Worm (Caenorhabditis elegans): ENCODE measurements around the gene F46F5.5.

The F46F5.5 gene

ce11 chrII:808457-808856 lies 4.4 kb downstream of the F46F5.5 start, which contains the start of gene F46F5.11:
Gene F46F5.11, plus strand, starts transcription at chrII:808757.
- no peak for TF ChIP-seq him-1 (tag; optimal IDR thresholded peaks at IDR 0.05)
- no peak for TF ChIP-seq dao-5 (tag; optimal IDR thresholded peaks at IDR 0.05)
- TF ChIP-seq W03F9.2 (tag; optimal IDR thresholded peaks at IDR 0.05), result no peak

DNA sequence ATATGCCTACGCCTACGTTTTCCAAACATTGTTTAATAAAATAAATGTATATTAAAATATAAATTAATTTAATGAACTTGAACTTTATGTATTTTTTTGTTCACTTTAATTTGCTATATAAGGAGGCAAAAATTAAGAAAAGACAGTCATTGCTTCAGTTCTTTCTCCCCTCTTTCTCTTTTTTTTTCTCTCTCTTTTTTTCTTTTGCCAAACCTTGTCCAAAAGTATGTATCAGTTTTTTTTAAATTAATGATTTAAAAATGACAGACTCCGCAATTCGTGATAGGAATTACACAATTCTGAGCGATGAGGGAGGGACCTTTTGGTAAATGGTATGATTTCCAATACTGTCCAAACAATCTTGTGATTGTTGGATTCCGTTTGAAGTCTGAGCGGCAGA lies 9.8 kb downstream of the F46F5.5 start, which contains the start of gene F46F5.13:
Gene F46F5.13, plus strand, starts transcription at position 301 of the 400 bp plus-strand sequence.
- TF ChIP-seq W03F9.2 (tag; optimal IDR thresholded peaks at IDR 0.05) (no peak), him-1 (tag; optimal IDR thresholded peaks at IDR 0.05) (no peak), dao-5 (tag; optimal IDR thresholded peaks at IDR 0.05) (no peak)

ce11 chrII:799700-800099 lies 13.1 kb downstream of the F46F5.5 start, which contains the start of gene F46F5.14:
Gene F46F5.14, plus strand, starts transcription at chrII:800000.
- TF ChIP-seq him-1 (tag; optimal IDR thresholded peaks at IDR 0.05), result no peak

DNA sequence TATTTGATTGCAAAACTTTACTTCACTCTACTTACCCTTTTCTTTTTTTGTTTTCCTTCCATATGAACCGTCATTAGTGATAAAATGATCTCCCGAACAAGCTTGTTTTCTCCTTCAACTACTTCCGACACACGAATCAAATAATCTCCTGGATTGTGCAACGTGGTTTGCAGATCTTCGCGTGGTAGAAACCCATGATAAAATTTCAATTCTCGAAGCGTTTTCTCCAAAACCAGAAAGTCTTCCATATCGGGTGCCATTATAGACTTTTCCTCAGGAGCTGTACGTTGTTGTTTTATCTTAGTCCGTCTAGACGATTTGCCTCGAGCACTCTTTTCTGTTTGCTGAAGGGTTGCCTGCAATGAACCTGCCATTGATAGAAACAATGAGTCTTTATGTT lies 15.4 kb downstream of the F46F5.5 start:
- no peak for TF ChIP-seq him-1 (tag; optimal IDR thresholded peaks at IDR 0.05)
- TF ChIP-seq dao-5 (tag; optimal IDR thresholded peaks at IDR 0.05), result no peak
- no peak for TF ChIP-seq W03F9.2 (tag; optimal IDR thresholded peaks at IDR 0.05)

- no peak for TF ChIP-seq W03F9.2 (tag; optimal IDR thresholded peaks at IDR 0.05)
- no peak for TF ChIP-seq dao-5 (tag; optimal IDR thresholded peaks at IDR 0.05)
These were observed 15.9 kb downstream of the F46F5.5 start for ce11 chrII:796916-797315.

DNA sequence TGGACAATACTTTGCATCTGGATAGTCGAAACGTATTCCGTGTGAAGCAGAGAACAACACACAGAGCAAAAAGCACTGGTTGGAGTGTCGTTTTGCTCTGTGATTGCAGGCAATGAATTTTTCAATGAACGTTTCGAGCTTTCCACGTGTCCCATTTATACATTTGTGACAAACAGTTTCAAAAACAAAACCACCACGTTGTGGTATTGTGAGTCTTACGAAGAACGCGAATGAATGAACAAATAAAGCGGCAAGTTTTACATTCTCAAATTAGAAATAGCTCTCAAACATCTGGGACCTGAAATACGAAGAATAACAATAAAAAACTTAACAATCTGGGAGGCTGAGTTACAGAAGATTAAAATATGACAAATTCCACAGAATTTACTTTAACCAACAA lies 21.0 kb downstream of the F46F5.5 start, which contains the start of gene F46F5.1:
Gene F46F5.1, minus strand, starts transcription at position 101 of the 400 bp plus-strand sequence.
- no peak for TF ChIP-seq W03F9.2 (tag; optimal IDR thresholded peaks at IDR 0.05)
- no peak for TF ChIP-seq him-1 (tag; optimal IDR thresholded peaks at IDR 0.05)
- TF ChIP-seq dao-5 (tag; optimal IDR thresholded peaks at IDR 0.05), result no peak

DNA sequence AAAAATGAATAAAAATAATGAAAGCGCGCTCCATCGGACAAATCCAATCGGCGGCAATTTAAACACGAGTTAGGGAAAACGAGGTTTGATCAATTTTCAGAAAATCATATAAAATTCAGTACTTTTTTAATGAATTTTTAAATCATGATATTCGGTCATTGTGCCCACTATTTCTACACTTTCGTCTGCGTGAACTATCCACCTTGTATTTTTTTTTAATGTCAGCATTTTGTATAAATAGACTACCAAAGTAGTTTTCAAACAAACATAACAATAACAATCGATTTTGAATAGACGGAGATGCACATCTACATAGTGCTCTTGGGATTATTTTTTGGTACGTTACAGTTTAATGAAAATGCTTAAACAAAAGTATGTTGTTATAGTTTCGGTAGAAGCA lies 24.7 kb downstream of the F46F5.5 start, which contains the start of gene F46F5.15:
Gene F46F5.15, plus strand, starts transcription at position 301 of the 400 bp plus-strand sequence.
- TF ChIP-seq W03F9.2 (tag; optimal IDR thresholded peaks at IDR 0.05) (no peak), him-1 (tag; optimal IDR thresholded peaks at IDR 0.05) (no peak), dao-5 (tag; optimal IDR thresholded peaks at IDR 0.05) (no peak)

DNA sequence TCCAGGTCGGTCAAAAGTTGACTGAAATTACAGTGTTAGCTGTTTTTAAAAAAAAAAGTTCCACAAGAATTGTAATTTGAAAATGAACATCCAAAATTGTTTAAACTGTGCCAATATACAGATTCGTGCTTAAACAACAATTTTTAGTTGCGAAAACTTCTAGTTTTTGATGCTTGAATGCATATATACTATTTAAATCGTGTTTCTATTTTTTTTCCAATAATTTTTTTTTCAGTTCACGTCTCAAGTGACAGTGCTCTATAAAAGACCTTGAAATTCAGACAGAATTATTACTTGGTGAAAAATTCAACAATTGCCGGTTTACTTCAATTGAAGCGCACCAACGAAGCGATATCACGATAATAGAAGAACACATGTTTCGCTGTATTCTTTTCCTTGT lies 25.9 kb downstream of the F46F5.5 start, which contains the start of gene F46F5.16:
Gene F46F5.16, plus strand, starts transcription at position 301 of the 400 bp plus-strand sequence.
- TF ChIP-seq him-1 (tag; optimal IDR thresholded peaks at IDR 0.05), result no peak

DNA sequence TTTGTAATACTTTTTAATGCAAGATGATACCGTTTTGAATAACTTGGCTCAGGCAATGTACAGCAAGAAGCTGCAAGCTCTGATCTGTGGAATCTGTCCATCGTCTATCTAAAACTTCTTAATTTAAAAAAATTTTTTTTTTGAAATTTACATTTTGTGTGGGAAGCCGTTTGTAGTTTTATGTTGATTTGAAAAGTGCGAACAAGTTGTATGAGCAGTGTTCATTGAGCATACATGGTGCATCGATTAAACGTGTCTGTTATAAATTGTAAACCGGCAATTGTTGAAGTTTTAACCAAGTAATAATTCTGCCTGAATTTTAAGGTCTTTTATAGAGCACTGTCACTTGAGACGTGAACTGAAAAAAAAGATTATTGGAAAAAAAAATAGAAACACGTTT lies 29.3 kb downstream of the F46F5.5 start, which contains the start of gene Y39F10A.6:
Gene Y39F10A.6, minus strand, starts transcription at position 101 of the 400 bp plus-strand sequence.
- no peak for TF ChIP-seq dao-5 (tag; optimal IDR thresholded peaks at IDR 0.05)
- TF ChIP-seq him-1 (tag; optimal IDR thresholded peaks at IDR 0.05), result no peak
- no peak for TF ChIP-seq W03F9.2 (tag; optimal IDR thresholded peaks at IDR 0.05)

ce11 chrII:782903-783302 lies 29.9 kb downstream of the F46F5.5 start, which contains the start of gene Y39F10A.3:
Gene Y39F10A.3, minus strand, starts transcription at chrII:783003.
- TF ChIP-seq dao-5 (tag; optimal IDR thresholded peaks at IDR 0.05) (no peak), W03F9.2 (tag; optimal IDR thresholded peaks at IDR 0.05) (no peak), him-1 (tag; optimal IDR thresholded peaks at IDR 0.05) (no peak)

ce11 chrII:775033-775432 lies 37.8 kb downstream of the F46F5.5 start, which contains the start of gene Y39F10A.1:
Gene Y39F10A.1, plus strand, starts transcription at chrII:775333.
- no peak for TF ChIP-seq him-1 (tag; optimal IDR thresholded peaks at IDR 0.05)
- TF ChIP-seq W03F9.2 (tag; optimal IDR thresholded peaks at IDR 0.05), result no peak
- no peak for TF ChIP-seq dao-5 (tag; optimal IDR thresholded peaks at IDR 0.05)

DNA sequence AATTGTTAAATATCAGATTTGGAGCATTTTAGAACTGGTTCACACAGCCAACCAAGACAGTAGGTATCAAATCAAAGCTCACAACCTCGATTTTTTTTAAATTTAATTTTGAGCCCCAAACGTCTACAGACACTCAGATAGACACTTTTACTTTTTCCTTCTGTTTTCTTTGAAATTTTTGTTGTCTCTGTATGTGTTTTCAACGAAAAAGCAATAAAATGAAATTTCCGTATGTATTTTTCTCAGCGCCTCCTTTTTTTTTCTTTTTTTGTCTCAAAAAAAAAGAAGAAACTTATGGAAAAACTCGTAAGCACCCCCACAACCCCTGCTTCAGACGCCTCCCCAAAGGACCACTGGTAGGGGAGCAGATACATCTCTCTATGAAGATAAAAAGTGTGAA lies 39.0 kb downstream of the F46F5.5 start:
- TF ChIP-seq dao-5 (tag; optimal IDR thresholded peaks at IDR 0.05) (no peak), him-1 (tag; optimal IDR thresholded peaks at IDR 0.05) (no peak), W03F9.2 (tag; optimal IDR thresholded peaks at IDR 0.05) (no peak)

- no peak for TF ChIP-seq him-1 (tag; optimal IDR thresholded peaks at IDR 0.05)
- TF ChIP-seq W03F9.2 (tag; optimal IDR thresholded peaks at IDR 0.05), result no peak
- no peak for TF ChIP-seq dao-5 (tag; optimal IDR thresholded peaks at IDR 0.05)
These were observed 42.6 kb downstream of the F46F5.5 start, which contains the start of gene C08G5.6 for ce11 chrII:770253-770652. Gene C08G5.6, plus strand, starts transcription at chrII:770553.

DNA sequence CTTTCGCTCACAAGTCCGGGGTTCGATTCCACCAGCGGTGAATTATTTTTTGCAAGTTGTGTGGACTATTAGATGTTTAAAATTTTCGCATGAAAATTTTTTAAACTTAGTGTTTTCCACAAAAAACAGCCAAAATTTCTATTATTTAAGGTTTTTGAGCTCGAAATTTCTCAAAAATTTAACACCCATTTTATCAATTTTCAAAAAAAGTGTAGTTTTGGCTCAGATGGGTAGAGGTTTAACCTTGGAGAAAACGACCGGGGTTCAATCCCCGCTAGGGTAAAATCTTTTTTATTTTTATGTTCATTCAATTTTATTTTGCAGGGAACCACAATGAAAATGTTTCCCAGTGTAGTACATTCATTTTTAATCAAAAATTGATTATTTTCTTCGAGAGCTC lies 43.6 kb downstream of the F46F5.5 start:
- TF ChIP-seq W03F9.2 (tag; optimal IDR thresholded peaks at IDR 0.05), result no peak
- TF ChIP-seq him-1 (tag; optimal IDR thresholded peaks at IDR 0.05), result no peak
- no peak for TF ChIP-seq dao-5 (tag; optimal IDR thresholded peaks at IDR 0.05)

- no peak for TF ChIP-seq W03F9.2 (tag; optimal IDR thresholded peaks at IDR 0.05)
- no peak for TF ChIP-seq dao-5 (tag; optimal IDR thresholded peaks at IDR 0.05)
- no peak for TF ChIP-seq him-1 (tag; optimal IDR thresholded peaks at IDR 0.05)
These were observed 47.6 kb downstream of the F46F5.5 start, which contains the start of gene C08G5.7 for ce11 chrII:765219-765618. Gene C08G5.7, minus strand, starts transcription at chrII:765319.

Data from whole organism, L4/young adult.